Worm (Caenorhabditis elegans): ENCODE data around the gene F57G9.7.

DNA sequence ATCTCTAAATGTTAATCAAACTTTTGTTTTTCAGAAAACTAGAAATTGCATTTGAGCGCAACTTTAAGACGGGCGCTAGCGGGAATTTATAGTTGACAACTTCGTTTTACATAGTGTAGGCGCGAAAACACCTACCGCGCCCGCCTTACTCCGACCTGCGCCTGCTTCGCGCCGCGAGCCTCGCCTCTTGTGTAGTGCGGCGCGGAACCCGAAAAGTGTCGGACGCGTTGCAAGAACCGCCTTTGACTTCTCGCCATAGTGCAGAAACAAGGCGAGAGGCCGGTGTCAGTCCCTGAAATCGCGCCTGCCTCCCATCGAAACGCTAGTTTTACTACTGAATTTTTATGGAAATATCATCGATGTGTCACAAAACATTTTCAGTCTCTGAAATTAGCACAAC is 11.7 kb downstream of the F57G9.7 start:
- TF ChIP-seq vab-7 (GFP tag; IDR thresholded peaks at IDR 0.05) (no peak), unc-39 (tag; optimal IDR thresholded peaks at IDR 0.05) (no peak), pha-4 (GFP tag; IDR thresholded peaks at IDR 0.05) (no peak), pha-4 (tag; optimal IDR thresholded peaks at IDR 0.05) (no peak), F26F4.8 (GFP tag; conservative IDR thresholded peaks at IDR 0.05) (no peak), ZK546.5 (tag; optimal IDR thresholded peaks at IDR 0.05) (no peak)

Measured in whole organism, L4 larva.